Fruit fly (Drosophila melanogaster) whole organism, embryonic: ENCODE results near the gene kay.

Experiments used
- Bgb ChIP-seq: fragments of 200-800 bp; sonication (Bioruptor generic); IDR thresholded peaks from 2 replicates; pipeline ENCODE4 v1.3.6; 2022; ENCODE audit warnings: missing biosample characterization, missing genetic modification characterization; ENCODE audit not compliant: partially characterized antibody
- CG13287 ChIP-seq: fragments of 200-800 bp; sonication (Bioruptor generic); IDR thresholded peaks from 2 replicates; pipeline ENCODE4 v1.3.6; 2022; ENCODE audit warnings: missing biosample characterization, missing genetic modification characterization; ENCODE audit not compliant: partially characterized antibody
- CG13624 ChIP-seq: fragments of 200-800 bp; sonication (Bioruptor generic); optimal IDR thresholded peaks from 2 replicates; lab custom pipeline; 2016; ENCODE audit warnings: missing biosample characterization, missing genetic modification characterization
- CG13775 ChIP-seq: fragments of 200-800 bp; sonication (Bioruptor generic); optimal IDR thresholded peaks from 3 replicates; lab custom pipeline; 2017; ENCODE audit warnings: missing biosample characterization, mild to moderate bottlenecking, missing genetic modification characterization
- CG16813 ChIP-seq: fragments of 200-800 bp; sonication (Bioruptor generic); IDR thresholded peaks from 3 replicates; pipeline ENCODE4 v1.3.6; 2022; ENCODE audit warnings: missing biosample characterization, missing genetic modification characterization; ENCODE audit not compliant: partially characterized antibody
- CG17361 ChIP-seq: fragments of 200-800 bp; sonication (Bioruptor generic); IDR thresholded peaks from 3 replicates; pipeline ENCODE4 v1.3.6; 2022; ENCODE audit warnings: missing biosample characterization, missing genetic modification characterization
- CG2129 ChIP-seq: fragments of 200-800 bp; sonication (Bioruptor generic); IDR thresholded peaks from 2 replicates; pipeline ENCODE4 v1.3.6; 2022; ENCODE audit warnings: missing biosample characterization, missing genetic modification characterization; ENCODE audit not compliant: partially characterized antibody
- CG30403 ChIP-seq: fragments of 200-800 bp; sonication (Bioruptor generic); optimal IDR thresholded peaks from 3 replicates; lab custom pipeline; 2016; ENCODE audit warnings: missing biosample characterization, missing genetic modification characterization
- CG3995 ChIP-seq: fragments of 200-800 bp; sonication (Bioruptor generic); optimal IDR thresholded peaks from 3 replicates; lab custom pipeline; 2016; ENCODE audit warnings: missing biosample characterization, missing genetic modification characterization
- CG42726 ChIP-seq: fragments of 200-800 bp; sonication (Bioruptor generic); IDR thresholded peaks from 2 replicates; pipeline ENCODE4 v1.3.6; 2022; ENCODE audit warnings: missing biosample characterization, missing genetic modification characterization; ENCODE audit not compliant: partially characterized antibody
- CG43689 ChIP-seq: fragments of 200-800 bp; sonication (Bioruptor generic); IDR thresholded peaks from 2 replicates; pipeline ENCODE4 v1.3.6; 2022; ENCODE audit warnings: missing biosample characterization, missing genetic modification characterization
- CG4617 ChIP-seq: fragments of 200-800 bp; sonication (Bioruptor generic); optimal IDR thresholded peaks from 3 replicates; lab custom pipeline; 2016; ENCODE audit warnings: missing biosample characterization, missing genetic modification characterization, borderline replicate concordance
- CG9797 ChIP-seq: fragments of 200-800 bp; sonication (Bioruptor generic); optimal IDR thresholded peaks from 3 replicates; lab custom pipeline; 2018; ENCODE audit warnings: missing biosample characterization, mild to moderate bottlenecking, missing genetic modification characterization
- CHES-1-like ChIP-seq: fragments of 200-800 bp; sonication (Bioruptor generic); optimal IDR thresholded peaks from 2 replicates; lab custom pipeline; 2016; ENCODE audit warnings: missing biosample characterization, missing genetic modification characterization
- CoRest ChIP-seq: fragments of 200-800 bp; sonication (Bioruptor generic); optimal IDR thresholded peaks from 3 replicates; lab custom pipeline; 2018; ENCODE audit warnings: missing biosample characterization, mild to moderate bottlenecking, missing genetic modification characterization, moderate library complexity
- D ChIP-seq, 2 experiments: fragments of 200-800 bp in 1 of 2; fragments of >200 bp in 1 of 2; sonication (Bioruptor generic) in 1 of 2; optimal IDR thresholded peaks; 2 replicates in 1 of 2; 3 replicates in 1 of 2; lab custom pipeline; 2017; ENCODE audit warnings: mild to moderate bottlenecking in 1 of 2, missing biosample characterization in 1 of 2, missing genetic modification characterization in 1 of 2, missing genetic modification reagents in 1 of 2
- Dad ChIP-seq: fragments of 200-800 bp; sonication (Bioruptor generic); optimal IDR thresholded peaks from 3 replicates; lab custom pipeline; 2016; ENCODE audit warnings: missing biosample characterization, missing genetic modification characterization
- Dll ChIP-seq: fragments of 200-800 bp; sonication (Bioruptor generic); IDR thresholded peaks from 4 replicates; pipeline ENCODE4 v1.3.6; 2022; ENCODE audit warnings: missing biosample characterization, missing genetic modification characterization; ENCODE audit not compliant: partially characterized antibody
- Dp ChIP-seq: fragments of 200-800 bp; sonication (Bioruptor generic); optimal IDR thresholded peaks from 2 replicates; lab custom pipeline; 2018; ENCODE audit warnings: missing biosample characterization, mild to moderate bottlenecking, missing genetic modification characterization, moderate library complexity
- Dref ChIP-seq: fragments of 200-800 bp; sonication (Bioruptor generic); IDR thresholded peaks from 2 replicates; pipeline ENCODE4 v1.3.6; 2022; ENCODE audit warnings: missing biosample characterization, missing genetic modification characterization
- Elba2 ChIP-seq: fragments of 200-800 bp; sonication (Bioruptor generic); optimal IDR thresholded peaks from 3 replicates; lab custom pipeline; 2016; ENCODE audit warnings: missing biosample characterization, missing genetic modification characterization
- Ets97D ChIP-seq: fragments of 200-800 bp; sonication (Bioruptor generic); optimal IDR thresholded peaks from 3 replicates; lab custom pipeline; 2016; ENCODE audit warnings: missing biosample characterization, missing genetic modification characterization
- MBD-R2 ChIP-seq: fragments of 200-800 bp; sonication (Bioruptor generic); IDR thresholded peaks from 2 replicates; pipeline ENCODE4 v1.3.6; 2022; ENCODE audit warnings: missing biosample characterization, missing genetic modification characterization
- MESR4 ChIP-seq: fragments of 200-800 bp; sonication (Bioruptor generic); optimal IDR thresholded peaks from 2 replicates; lab custom pipeline; 2018; ENCODE audit warnings: missing biosample characterization, mild to moderate bottlenecking, missing genetic modification characterization, moderate library complexity
- Med ChIP-seq: fragments of 200-800 bp; sonication (Bioruptor generic); peaks from one replicate; lab custom pipeline; 2016; ENCODE audit warnings: missing biosample characterization, missing genetic modification characterization, mild to moderate bottlenecking, inconsistent platforms, moderate library complexity
- Side ChIP-seq: fragments of 200-800 bp; sonication (Bioruptor generic); optimal IDR thresholded peaks from 2 replicates; lab custom pipeline; 2016; ENCODE audit warnings: missing biosample characterization, missing genetic modification characterization
- Sin3A ChIP-seq: fragments of >200 bp; optimal IDR thresholded peaks from 2 replicates; lab custom pipeline; 2018
- YL-1 ChIP-seq: fragments of 200-800 bp; sonication (Bioruptor generic); optimal IDR thresholded peaks from 3 replicates; lab custom pipeline; 2017; ENCODE audit warnings: missing biosample characterization, mild to moderate bottlenecking, missing genetic modification characterization
- amos ChIP-seq: fragments of 200-800 bp; sonication (Bioruptor generic); IDR thresholded peaks from 2 replicates; pipeline ENCODE4 v1.3.6; 2022; ENCODE audit warnings: missing biosample characterization, missing genetic modification characterization; ENCODE audit not compliant: partially characterized antibody
- crp ChIP-seq, 2 experiments: fragments of 200-800 bp; sonication (Bioruptor generic); optimal IDR thresholded peaks; 2 replicates in 1 of 2; 3 replicates in 1 of 2; lab custom pipeline; 2017; ENCODE audit warnings: missing biosample characterization in 2 of 2, missing genetic modification characterization in 2 of 2, mild to moderate bottlenecking in 1 of 2, moderate library complexity in 1 of 2
- dpn ChIP-seq, 2 experiments: fragments of 200-800 bp; sonication (Bioruptor generic); optimal IDR thresholded peaks; 3 replicates each; lab custom pipeline; 2016; ENCODE audit warnings: missing biosample characterization in 2 of 2, missing genetic modification characterization in 2 of 2
- fd102C ChIP-seq: fragments of 200-800 bp; sonication (Bioruptor generic); optimal IDR thresholded peaks from 2 replicates; lab custom pipeline; 2018; ENCODE audit warnings: missing biosample characterization, mild to moderate bottlenecking, missing genetic modification characterization, moderate library complexity
- ftz-f1 ChIP-seq: fragments of 200-800 bp; sonication (Bioruptor generic); optimal IDR thresholded peaks from 2 replicates; lab custom pipeline; 2016; ENCODE audit warnings: missing biosample characterization, missing genetic modification characterization
- gfzf ChIP-seq: fragments of 200-800 bp; sonication (Bioruptor generic); optimal IDR thresholded peaks from 2 replicates; lab custom pipeline; 2016; ENCODE audit warnings: missing biosample characterization, mild to moderate bottlenecking, missing genetic modification characterization, moderate library complexity
- hbn ChIP-seq: fragments of 200-800 bp; sonication (Bioruptor generic); IDR thresholded peaks from 2 replicates; pipeline ENCODE4 v1.3.6; 2022; ENCODE audit warnings: missing biosample characterization, missing genetic modification characterization; ENCODE audit not compliant: partially characterized antibody
- hth ChIP-seq: fragments of >200 bp; optimal IDR thresholded peaks from 2 replicates; lab custom pipeline; 2017; ENCODE audit warnings: inconsistent platforms
- insv ChIP-seq, 2 experiments: fragments of 200-800 bp; sonication (Bioruptor generic); optimal IDR thresholded peaks; 3 replicates each; lab custom pipeline; 2016 to 2018; ENCODE audit warnings: missing biosample characterization in 2 of 2, missing genetic modification characterization in 2 of 2
- knrl ChIP-seq: fragments of 200-800 bp; sonication (Bioruptor generic); IDR thresholded peaks from 3 replicates; pipeline ENCODE4 v1.3.6; 2022; ENCODE audit warnings: missing biosample characterization, missing genetic modification characterization; ENCODE audit not compliant: partially characterized antibody
- mam ChIP-seq: fragments of 200-800 bp; sonication (Bioruptor generic); optimal IDR thresholded peaks from 3 replicates; lab custom pipeline; 2016; ENCODE audit warnings: missing biosample characterization, missing genetic modification characterization
- mld ChIP-seq: fragments of 200-800 bp; sonication (Bioruptor generic); IDR thresholded peaks from 3 replicates; pipeline ENCODE4 v1.3.6; 2022; ENCODE audit warnings: missing biosample characterization, missing genetic modification characterization; ENCODE audit not compliant: partially characterized antibody
- nerfin-2 ChIP-seq: fragments of 200-800 bp; sonication (Bioruptor generic); IDR thresholded peaks from 2 replicates; pipeline ENCODE4 v1.3.6; 2022; ENCODE audit warnings: missing biosample characterization, missing genetic modification characterization; ENCODE audit not compliant: partially characterized antibody
- pzg ChIP-seq: fragments of 200-800 bp; sonication (Bioruptor generic); optimal IDR thresholded peaks from 3 replicates; lab custom pipeline; 2018; ENCODE audit warnings: missing biosample characterization, mild to moderate bottlenecking, missing genetic modification characterization, moderate library complexity
- sens ChIP-seq: fragments of 200-800 bp; sonication (Bioruptor generic); peaks from one replicate; lab custom pipeline; 2016; ENCODE audit warnings: missing biosample characterization, missing genetic modification characterization
- usp ChIP-seq: fragments of >200 bp; optimal IDR thresholded peaks from 2 replicates; lab custom pipeline; 2017; ENCODE audit warnings: missing biosample characterization, missing genetic modification characterization
- vfl ChIP-seq: fragments of 200-800 bp; sonication (Bioruptor generic); optimal IDR thresholded peaks from 2 replicates; lab custom pipeline; 2016; ENCODE audit warnings: missing biosample characterization, missing genetic modification characterization
- vnd ChIP-seq: fragments of 200-800 bp; sonication (Bioruptor generic); IDR thresholded peaks from 3 replicates; pipeline ENCODE4 v1.3.6; 2022; ENCODE audit warnings: missing biosample characterization, missing genetic modification characterization; ENCODE audit not compliant: partially characterized antibody
- zen2 ChIP-seq: fragments of 200-800 bp; sonication (Bioruptor generic); IDR thresholded peaks from 3 replicates; pipeline ENCODE4 v1.3.6; 2022; ENCODE audit warnings: missing biosample characterization, missing genetic modification characterization; ENCODE audit not compliant: partially characterized antibody

Gene kay

dm6 chr3R:29806682-29807393, 41.0 kb downstream of the kay start, which contains the start of the genes ca and ncd (continued):
- TF ChIP-seq knrl (GFP tag; lab: Robert Waterston, UW) (peak; percentile 57; the same call in 2 of the 3 replicates), Elba2 (GFP tag; lab: Kevin White, UChicago) (peak; percentile 82), zen2 (GFP tag; lab: Robert Waterston, UW) (peak; percentile 54; the same call in 2 of the 3 replicates), fd102C (GFP tag; lab: Kevin White, UChicago) (no peak), hbn (GFP tag; lab: Robert Waterston, UW) (peak; percentile 44; the same call in 1 of the 2 replicates), CG42726 (GFP tag; lab: Robert Waterston, UW) (peak; percentile 57; the same call in 1 of the 2 replicates), MBD-R2 (peak; percentile 56; the same call in 1 of the 2 replicates), CG43689 (GFP tag; lab: Robert Waterston, UW) (no peak), CG3995 (GFP tag; lab: Kevin White, UChicago) (no peak), CG30403 (no peak), pzg (peak; percentile 68), dpn (GFP tag; optimal IDR thresholded peaks at IDR 0.05; lab: Kevin White, UChicago) (peak in 1 of 2 experiments; percentile 12), amos (GFP tag; lab: Robert Waterston, UW) (peak; percentile 80), D (optimal IDR thresholded peaks at IDR 0.05; lab: Kevin White, UChicago) (peak; percentile 56), D (GFP tag; optimal IDR thresholded peaks at IDR 0.05; lab: Kevin White, UChicago) (no peak), Sin3A (lab: Kevin White, UChicago) (peak; percentile 96), mld (no peak), Med (peak; percentile 63), CG9797 (GFP tag; lab: Kevin White, UChicago) (peak; percentile 72), CG16813 (GFP tag; lab: Robert Waterston, UW) (peak; percentile 67), Side (GFP tag; lab: Kevin White, UChicago) (peak; percentile 3), CG17361 (GFP tag; lab: Robert Waterston, UW) (no peak), ftz-f1 (GFP tag; lab: Kevin White, UChicago) (peak; percentile 72), CG4617 (GFP tag; lab: Kevin White, UChicago) (peak; percentile 95), usp (GFP tag; lab: Kevin White, UChicago) (no peak), mam (GFP tag; lab: Kevin White, UChicago) (peak; percentile 14), hth (lab: Kevin White, UChicago) (no peak), sens (GFP tag; lab: Kevin White, UChicago) (peak; percentile 47), Bgb (GFP tag; lab: Robert Waterston, UW) (peak; percentile 77), CHES-1-like (GFP tag; lab: Kevin White, UChicago) (peak; percentile 49), crp (GFP tag; optimal IDR thresholded peaks at IDR 0.05; lab: Kevin White, UChicago) (peak; percentile 41 to 88), CG13287 (peak; percentile 80), Dref (GFP tag; lab: Robert Waterston, UW) (peak; percentile 49), YL-1 (GFP tag; lab: Kevin White, UChicago) (peak; percentile 92), Dp (GFP tag; lab: Kevin White, UChicago) (peak; percentile 88), CG13624 (GFP tag; lab: Kevin White, UChicago) (peak; percentile 1), gfzf (GFP tag; lab: Kevin White, UChicago) (peak; percentile 59), Dad (peak; percentile 6), CG13775 (GFP tag; lab: Kevin White, UChicago) (no peak), nerfin-2 (GFP tag; lab: Robert Waterston, UW) (peak; percentile 24; the same call in 1 of the 2 replicates), CoRest (tag; lab: Kevin White, UChicago) (peak; percentile 20), insv (GFP tag; optimal IDR thresholded peaks at IDR 0.05; lab: Kevin White, UChicago) (peak; percentile 46 to 95), Dll (GFP tag; lab: Robert Waterston, UW) (peak; percentile 74), vnd (GFP tag; lab: Robert Waterston, UW) (peak; percentile 34; the same call in 1 of the 3 replicates), MESR4 (GFP tag; lab: Kevin White, UChicago) (peak; percentile 48), vfl (no peak), CG2129 (GFP tag; lab: Robert Waterston, UW) (peak; percentile 47; the same call in 1 of the 2 replicates), Ets97D (peak; percentile 46)
